Worm (Caenorhabditis elegans) whole organism, L4 larva: Measurements from ENCODE around the gene npl-10.

Experiments used
- F26F4.8 ChIP-seq: fragments of 200-800 bp; sonication (Bioruptor generic); conservative IDR thresholded peaks from 2 replicates; pipeline ENCODE4 v1.3.6; 2022; ENCODE audit warnings: missing genetic modification characterization, missing compliant biosample characterization
- ZK546.5 ChIP-seq, 2 experiments: sonication (generic microtip); optimal IDR thresholded peaks; 2 replicates each; lab custom pipeline; 2017; ENCODE audit warnings: missing biosample characterization in 2 of 2, missing genetic modification characterization in 2 of 2
- ama-1 ChIP-seq: fragments of 150-350 bp; optimal IDR thresholded peaks from 2 replicates; lab custom pipeline; 2014; ENCODE audit warnings: inconsistent platforms, mixed read lengths
- ceh-82 ChIP-seq: sonication (generic microtip); optimal IDR thresholded peaks from 2 replicates; lab custom pipeline; 2017; ENCODE audit warnings: missing biosample characterization, missing genetic modification characterization
- fkh-10 ChIP-seq: fragments of 150-350 bp; optimal IDR thresholded peaks from 2 replicates; lab custom pipeline; 2014; ENCODE audit warnings: missing biosample characterization, missing genetic modification reagents, missing genetic modification characterization
- lin-13 ChIP-seq: fragments of 150-350 bp; optimal IDR thresholded peaks from 2 replicates; lab custom pipeline; 2014; ENCODE audit warnings: missing biosample characterization, missing genetic modification reagents, missing genetic modification characterization
- nhr-237 ChIP-seq: sonication (generic microtip); optimal IDR thresholded peaks from 2 replicates; lab custom pipeline; 2017; ENCODE audit warnings: missing biosample characterization, missing genetic modification characterization
- set-16 ChIP-seq: fragments of 200-800 bp; sonication (Bioruptor generic); IDR thresholded peaks from 2 replicates; pipeline ENCODE4 v1.3.6; 2022; ENCODE audit warnings: missing genetic modification reagents, missing genetic modification characterization, missing compliant biosample characterization
- snpc-4 ChIP-seq: fragments of 150-350 bp; optimal IDR thresholded peaks from 2 replicates; lab custom pipeline; 2014; ENCODE audit warnings: missing biosample characterization, missing genetic modification characterization
- zag-1 ChIP-seq: fragments of 150-350 bp; optimal IDR thresholded peaks from 2 replicates; lab custom pipeline; 2014; ENCODE audit warnings: missing biosample characterization, missing genetic modification characterization

ce11 chrIII:3928136-3928535, 7.6 kb downstream of the npl-10 start, which contains the start of gene F37A8.1:
- no peak for TF ChIP-seq set-16 (GFP tag; lab: Robert Waterston, UW)
- TF ChIP-seq nhr-237 (tag; lab: Kevin White, UChicago), result no peak
- TF ChIP-seq lin-13 (GFP tag; lab: Kevin White, UChicago), result no peak
- no peak for TF ChIP-seq F26F4.8 (GFP tag; lab: Robert Waterston, UW)
- TF ChIP-seq ama-1 (lab: Kevin White, UChicago), result no peak
- TF ChIP-seq ZK546.5 (tag; optimal IDR thresholded peaks at IDR 0.05; lab: Kevin White, UChicago), result no peak
- no peak for TF ChIP-seq zag-1 (tag; lab: Kevin White, UChicago)
- TF ChIP-seq snpc-4 (tag; lab: Kevin White, UChicago), result no peak
- no peak for TF ChIP-seq fkh-10
- TF ChIP-seq ceh-82, result no peak
